Fruit fly (Drosophila melanogaster): ENCODE results near the gene wnd.

The wnd gene

DNA sequence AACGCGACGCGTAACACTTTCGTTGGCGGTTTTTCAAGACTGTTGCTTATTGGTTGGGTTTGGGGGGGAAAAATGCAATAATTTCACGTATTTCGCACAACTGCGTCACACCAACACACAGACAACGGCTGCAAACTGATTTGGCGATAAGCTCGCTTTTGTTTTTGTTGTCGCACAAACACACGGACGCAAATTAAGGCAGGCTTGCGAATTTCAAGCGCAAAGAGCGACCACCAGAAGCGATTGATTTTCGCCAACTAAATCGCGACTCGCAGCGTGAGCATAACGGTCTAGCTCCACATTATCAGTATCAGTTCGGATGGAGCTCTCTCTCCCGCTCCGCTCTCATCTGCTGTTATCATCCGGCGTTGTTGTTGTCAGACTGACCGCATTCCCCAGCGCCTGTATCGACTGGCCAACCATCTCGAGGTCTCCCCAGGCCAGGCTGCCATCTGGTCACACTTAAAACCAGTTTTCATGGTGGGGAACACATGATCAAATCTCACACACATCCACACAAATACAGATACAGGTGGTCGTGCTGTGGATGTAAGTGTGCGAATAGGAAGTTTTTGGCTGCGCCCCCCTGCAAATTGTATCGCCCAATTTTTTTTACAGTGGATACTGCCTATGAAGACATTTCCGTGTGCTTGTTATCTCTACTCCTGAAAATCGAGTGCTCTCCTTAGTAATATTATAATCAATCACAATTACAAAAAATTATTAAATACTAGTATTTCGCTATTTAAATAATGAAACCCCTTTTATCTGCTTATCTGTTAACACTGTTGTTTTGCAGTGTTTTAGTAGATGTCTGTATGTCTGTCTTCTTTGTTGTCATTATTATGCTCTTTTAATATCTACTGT is 2.6 kb downstream of the wnd start:
- TF ChIP-seq bab1 (GFP tag; optimal IDR thresholded peaks at IDR 0.05): peak; percentile 83
- peak; percentile 90 for TF ChIP-seq cic (GFP tag; optimal IDR thresholded peaks at IDR 0.05)
- peak; percentile 70 for TF ChIP-seq CG14711 (tag; optimal IDR thresholded peaks at IDR 0.05)
- peak; percentile 43 for TF ChIP-seq CG12768 (GFP tag; optimal IDR thresholded peaks at IDR 0.05)
- TF ChIP-seq CG33017 (tag; optimal IDR thresholded peaks at IDR 0.05): peak; percentile 35
- TF ChIP-seq Hr96 (GFP tag; optimal IDR thresholded peaks at IDR 0.05): peak; percentile 70
- peak; percentile 79 for TF ChIP-seq kay (GFP tag; ENCODE audit: borderline replicate concordance)
- peak; percentile 97 for TF ChIP-seq pad (GFP tag; optimal IDR thresholded peaks at IDR 0.05)
- peak; percentile 63 for TF ChIP-seq CG5204 (GFP tag; optimal IDR thresholded peaks at IDR 0.05)
- peak; percentile 91 for TF ChIP-seq tj (GFP tag; optimal IDR thresholded peaks at IDR 0.05)
- TF ChIP-seq Clk (GFP tag; optimal IDR thresholded peaks at IDR 0.05): no peak
- no peak for TF ChIP-seq cnc (optimal IDR thresholded peaks at IDR 0.05)
- TF ChIP-seq CG11617 (GFP tag; optimal IDR thresholded peaks at IDR 0.05): peak; percentile 60
- TF ChIP-seq ovo (GFP tag; optimal IDR thresholded peaks at IDR 0.05): peak; percentile 84
- peak; percentile 58 for TF ChIP-seq toe (GFP tag; optimal IDR thresholded peaks at IDR 0.05)
- peak; percentile 67 for TF ChIP-seq Mnt (GFP tag; optimal IDR thresholded peaks at IDR 0.05)
- peak; percentile 22 for TF ChIP-seq Crg-1 (GFP tag; optimal IDR thresholded peaks at IDR 0.05)
- peak; percentile 65 for TF ChIP-seq CG7101 (tag; optimal IDR thresholded peaks at IDR 0.05)
- TF ChIP-seq CG1620 (GFP tag; optimal IDR thresholded peaks at IDR 0.05): peak; percentile 74
- peak; percentile 41 for TF ChIP-seq CG7045 (GFP tag; optimal IDR thresholded peaks at IDR 0.05)

- TF ChIP-seq CG11617 (GFP tag; optimal IDR thresholded peaks at IDR 0.05): no peak
- TF ChIP-seq pad (GFP tag; optimal IDR thresholded peaks at IDR 0.05): peak; percentile 77
- TF ChIP-seq toe (GFP tag; optimal IDR thresholded peaks at IDR 0.05): no peak
- TF ChIP-seq cnc (optimal IDR thresholded peaks at IDR 0.05): no peak
These were observed 3.7 kb downstream of the wnd start for dm6 chr3L:19631867-19632266.

- TF ChIP-seq CG1620 (GFP tag; optimal IDR thresholded peaks at IDR 0.05): no peak
- peak; percentile 6 for TF ChIP-seq CG14711 (tag; optimal IDR thresholded peaks at IDR 0.05)
- peak; percentile 60 for TF ChIP-seq CG11617 (GFP tag; optimal IDR thresholded peaks at IDR 0.05)
- peak; percentile 60 for TF ChIP-seq Mnt (GFP tag; optimal IDR thresholded peaks at IDR 0.05)
- peak; percentile 16 for TF ChIP-seq CG7101 (tag; optimal IDR thresholded peaks at IDR 0.05)
- peak; percentile 41 for TF ChIP-seq Clk (GFP tag; optimal IDR thresholded peaks at IDR 0.05)
- no peak for TF ChIP-seq toe (GFP tag; optimal IDR thresholded peaks at IDR 0.05)
- no peak for TF ChIP-seq cnc (optimal IDR thresholded peaks at IDR 0.05)
- peak; percentile 28 for TF ChIP-seq Hr96 (GFP tag; optimal IDR thresholded peaks at IDR 0.05)
- TF ChIP-seq ovo (GFP tag; optimal IDR thresholded peaks at IDR 0.05): peak; percentile 38
- no peak for TF ChIP-seq CG5204 (GFP tag; optimal IDR thresholded peaks at IDR 0.05)
- peak; percentile 77 for TF ChIP-seq CG12768 (GFP tag; optimal IDR thresholded peaks at IDR 0.05)
- TF ChIP-seq CG33017 (tag; optimal IDR thresholded peaks at IDR 0.05): peak; percentile 48
- peak; percentile 95 for TF ChIP-seq kay (GFP tag; ENCODE audit: borderline replicate concordance)
- peak; percentile 5 for TF ChIP-seq pad (GFP tag; optimal IDR thresholded peaks at IDR 0.05)
- TF ChIP-seq tj (GFP tag; optimal IDR thresholded peaks at IDR 0.05): peak; percentile 30
- peak; percentile 48 for TF ChIP-seq CG7045 (GFP tag; optimal IDR thresholded peaks at IDR 0.05)
- TF ChIP-seq bab1 (GFP tag; optimal IDR thresholded peaks at IDR 0.05): no peak
- TF ChIP-seq Crg-1 (GFP tag; optimal IDR thresholded peaks at IDR 0.05): peak; percentile 50
- TF ChIP-seq cic (GFP tag; optimal IDR thresholded peaks at IDR 0.05): peak; percentile 90
These were observed 4.9 kb downstream of the wnd start for dm6 chr3L:19630701-19631100.

- no peak for TF ChIP-seq kay (GFP tag; ENCODE audit: borderline replicate concordance)
- peak; percentile 23 for TF ChIP-seq Mnt (GFP tag; optimal IDR thresholded peaks at IDR 0.05)
- TF ChIP-seq CG14711 (tag; optimal IDR thresholded peaks at IDR 0.05): peak; percentile 2
- no peak for TF ChIP-seq Clk (GFP tag; optimal IDR thresholded peaks at IDR 0.05)
- no peak for TF ChIP-seq CG33017 (tag; optimal IDR thresholded peaks at IDR 0.05)
- no peak for TF ChIP-seq pad (GFP tag; optimal IDR thresholded peaks at IDR 0.05)
- TF ChIP-seq toe (GFP tag; optimal IDR thresholded peaks at IDR 0.05): no peak
- TF ChIP-seq CG5204 (GFP tag; optimal IDR thresholded peaks at IDR 0.05): no peak
- no peak for TF ChIP-seq bab1 (GFP tag; optimal IDR thresholded peaks at IDR 0.05)
- TF ChIP-seq CG12768 (GFP tag; optimal IDR thresholded peaks at IDR 0.05): no peak
- TF ChIP-seq CG11617 (GFP tag; optimal IDR thresholded peaks at IDR 0.05): peak; percentile 26
- TF ChIP-seq CG1620 (GFP tag; optimal IDR thresholded peaks at IDR 0.05): no peak
- TF ChIP-seq Crg-1 (GFP tag; optimal IDR thresholded peaks at IDR 0.05): peak; percentile 9
- TF ChIP-seq tj (GFP tag; optimal IDR thresholded peaks at IDR 0.05): peak; percentile 70
- no peak for TF ChIP-seq cnc (optimal IDR thresholded peaks at IDR 0.05)
- peak; percentile 15 for TF ChIP-seq CG7101 (tag; optimal IDR thresholded peaks at IDR 0.05)
- no peak for TF ChIP-seq Hr96 (GFP tag; optimal IDR thresholded peaks at IDR 0.05)
- peak; percentile 2 for TF ChIP-seq ovo (GFP tag; optimal IDR thresholded peaks at IDR 0.05)
- TF ChIP-seq cic (GFP tag; optimal IDR thresholded peaks at IDR 0.05): peak; percentile 46
- TF ChIP-seq CG7045 (GFP tag; optimal IDR thresholded peaks at IDR 0.05): no peak
These were observed 17.3 kb downstream of the wnd start, which contains the start of gene asf1 for dm6 chr3L:19618072-19618958. asf1 (plus strand) TSS chr3L:19618894.

- peak; percentile 98 for TF ChIP-seq bab1 (GFP tag; optimal IDR thresholded peaks at IDR 0.05)
- peak; percentile 99 for TF ChIP-seq ovo (GFP tag; optimal IDR thresholded peaks at IDR 0.05)
- peak; percentile 99 for TF ChIP-seq CG11617 (GFP tag; optimal IDR thresholded peaks at IDR 0.05)
- peak; percentile 99 for TF ChIP-seq CG7045 (GFP tag; optimal IDR thresholded peaks at IDR 0.05)
- TF ChIP-seq CG14711 (tag; optimal IDR thresholded peaks at IDR 0.05): peak; percentile 96
- TF ChIP-seq Mnt (GFP tag; optimal IDR thresholded peaks at IDR 0.05): peak; percentile 97
- TF ChIP-seq CG12768 (GFP tag; optimal IDR thresholded peaks at IDR 0.05): peak; percentile 99
- peak; percentile 86 for TF ChIP-seq cic (GFP tag; optimal IDR thresholded peaks at IDR 0.05)
- TF ChIP-seq kay (GFP tag; ENCODE audit: borderline replicate concordance): peak; percentile 99
- peak; percentile 99 for TF ChIP-seq Crg-1 (GFP tag; optimal IDR thresholded peaks at IDR 0.05)
- peak; percentile 99 for TF ChIP-seq CG5204 (GFP tag; optimal IDR thresholded peaks at IDR 0.05)
- peak; percentile 99 for TF ChIP-seq CG1620 (GFP tag; optimal IDR thresholded peaks at IDR 0.05)
- peak; percentile 99 for TF ChIP-seq CG7101 (tag; optimal IDR thresholded peaks at IDR 0.05)
- TF ChIP-seq cnc (optimal IDR thresholded peaks at IDR 0.05): no peak
- TF ChIP-seq tj (GFP tag; optimal IDR thresholded peaks at IDR 0.05): peak; percentile 89
- peak; percentile 98 for TF ChIP-seq CG33017 (tag; optimal IDR thresholded peaks at IDR 0.05)
- peak; percentile 99 for TF ChIP-seq Clk (GFP tag; optimal IDR thresholded peaks at IDR 0.05)
- peak; percentile 99 for TF ChIP-seq Hr96 (GFP tag; optimal IDR thresholded peaks at IDR 0.05)
- peak; percentile 94 for TF ChIP-seq pad (GFP tag; optimal IDR thresholded peaks at IDR 0.05)
- TF ChIP-seq toe (GFP tag; optimal IDR thresholded peaks at IDR 0.05): peak; percentile 100
These were observed 23.4 kb downstream of the wnd start, which contains the start of the genes Lon and PIG-F for dm6 chr3L:19612172-19612571. Lon (minus strand) TSS chr3L:19612199. PIG-F (plus strand) TSS chr3L:19612455.
